Fruit fly (Drosophila melanogaster) whole organism, embryonic: ENCODE measurements around the gene CG14431.
A peak's percentile ranks its signal among the peaks of the same experiment; 100 is the strongest.

Experiments used
- B-H2 ChIP-seq: fragments of 200-800 bp; sonication (Bioruptor generic); optimal IDR thresholded peaks from 2 replicates; lab custom pipeline; 2018; ENCODE audit warnings: missing biosample characterization, mild to moderate bottlenecking, missing genetic modification characterization
- CG10959 ChIP-seq: fragments of 200-800 bp; sonication (Bioruptor generic); IDR thresholded peaks from 2 replicates; pipeline ENCODE4 v1.3.6; 2022; ENCODE audit warnings: missing biosample characterization, missing genetic modification characterization
- CG13894 ChIP-seq: fragments of 200-800 bp; sonication (Bioruptor generic); optimal IDR thresholded peaks from 3 replicates; lab custom pipeline; 2018; ENCODE audit warnings: missing biosample characterization, mild to moderate bottlenecking, missing genetic modification characterization, moderate library complexity
- CG14014 ChIP-seq: fragments of 200-800 bp; sonication (Bioruptor generic); IDR thresholded peaks from 2 replicates; pipeline ENCODE4 v1.3.6; 2022; ENCODE audit warnings: missing biosample characterization, missing genetic modification characterization
- CG1529 ChIP-seq: fragments of 200-800 bp; sonication (Bioruptor generic); optimal IDR thresholded peaks from 3 replicates; lab custom pipeline; 2018; ENCODE audit warnings: missing biosample characterization, missing genetic modification characterization
- CG15479 ChIP-seq: fragments of 200-800 bp; sonication (Bioruptor generic); optimal IDR thresholded peaks from 3 replicates; lab custom pipeline; 2019; ENCODE audit warnings: missing biosample characterization, mild to moderate bottlenecking, missing genetic modification characterization, moderate library complexity
- CG16815 ChIP-seq: fragments of 200-800 bp; sonication (Bioruptor generic); optimal IDR thresholded peaks from 3 replicates; lab custom pipeline; 2017; ENCODE audit warnings: missing biosample characterization, mild to moderate bottlenecking, missing genetic modification characterization
- CG17359 ChIP-seq: fragments of 200-800 bp; sonication (Bioruptor generic); optimal IDR thresholded peaks from 3 replicates; lab custom pipeline; 2018; ENCODE audit warnings: missing biosample characterization, mild to moderate bottlenecking, missing genetic modification characterization, moderate library complexity
- CG17385 ChIP-seq: fragments of 200-800 bp; sonication (Bioruptor generic); optimal IDR thresholded peaks from 3 replicates; lab custom pipeline; 2018; ENCODE audit warnings: missing biosample characterization, mild to moderate bottlenecking, missing genetic modification characterization
- CG30403 ChIP-seq: fragments of 200-800 bp; sonication (Bioruptor generic); optimal IDR thresholded peaks from 3 replicates; lab custom pipeline; 2016; ENCODE audit warnings: missing biosample characterization, missing genetic modification characterization
- CG31441 ChIP-seq: fragments of 200-800 bp; sonication (Bioruptor generic); IDR thresholded peaks from 2 replicates; pipeline ENCODE4 v1.3.6; 2022; ENCODE audit warnings: missing biosample characterization, missing genetic modification characterization
- CG3847 ChIP-seq: fragments of 200-800 bp; sonication (Bioruptor generic); IDR thresholded peaks from 2 replicates; pipeline ENCODE4 v1.3.6; 2022; ENCODE audit warnings: missing biosample characterization, missing genetic modification characterization
- CG6654 ChIP-seq: fragments of 200-800 bp; sonication (Bioruptor generic); optimal IDR thresholded peaks from 2 replicates; lab custom pipeline; 2017; ENCODE audit warnings: missing biosample characterization, mild to moderate bottlenecking, missing genetic modification characterization
- CG7357 ChIP-seq: fragments of 200-800 bp; sonication (Bioruptor generic); IDR thresholded peaks from 3 replicates; pipeline ENCODE4 v1.3.6; 2022; ENCODE audit warnings: missing biosample characterization, missing genetic modification characterization
- CG9797 ChIP-seq: fragments of 200-800 bp; sonication (Bioruptor generic); optimal IDR thresholded peaks from 3 replicates; lab custom pipeline; 2018; ENCODE audit warnings: missing biosample characterization, mild to moderate bottlenecking, missing genetic modification characterization
- D19A ChIP-seq: fragments of 200-800 bp; optimal IDR thresholded peaks from 3 replicates; lab custom pipeline; 2019; ENCODE audit warnings: missing biosample characterization, mild to moderate bottlenecking, missing genetic modification characterization, moderate library complexity
- Dfd ChIP-seq, 2 experiments: fragments of >200 bp; optimal IDR thresholded peaks; 2 replicates each; lab custom pipeline; 2017; ENCODE audit warnings: missing biosample characterization in 2 of 2, missing genetic modification characterization in 2 of 2
- Doc2 ChIP-seq: fragments of 200-800 bp; sonication (Bioruptor generic); IDR thresholded peaks from 2 replicates; pipeline ENCODE4 v1.3.6; 2022; ENCODE audit warnings: missing biosample characterization, missing genetic modification characterization
- Doc3 ChIP-seq: fragments of 200-800 bp; sonication (Bioruptor generic); IDR thresholded peaks from 3 replicates; pipeline ENCODE4 v1.3.6; 2022; ENCODE audit warnings: missing biosample characterization, missing genetic modification characterization; ENCODE audit not compliant: partially characterized antibody
- GATAe ChIP-seq: fragments of 200-800 bp; sonication (Bioruptor generic); conservative IDR thresholded peaks from 2 replicates; pipeline ENCODE4 v1.3.6; 2022; ENCODE audit warnings: missing biosample characterization, missing genetic modification characterization
- HLH54F ChIP-seq: fragments of 200-800 bp; sonication (Bioruptor generic); optimal IDR thresholded peaks from 3 replicates; lab custom pipeline; 2016; ENCODE audit warnings: missing biosample characterization, missing genetic modification characterization
- Jarid2 ChIP-seq: fragments of 200-800 bp; sonication (Bioruptor generic); optimal IDR thresholded peaks from 3 replicates; lab custom pipeline; 2017; ENCODE audit warnings: mild to moderate bottlenecking, missing biosample characterization, missing genetic modification reagents, missing genetic modification characterization
- MBD-R2 ChIP-seq: fragments of 200-800 bp; sonication (Bioruptor generic); IDR thresholded peaks from 2 replicates; pipeline ENCODE4 v1.3.6; 2022; ENCODE audit warnings: missing biosample characterization, missing genetic modification characterization
- MTF-1 ChIP-seq: fragments of 200-800 bp; sonication (Bioruptor generic); optimal IDR thresholded peaks from 2 replicates; lab custom pipeline; 2018; ENCODE audit warnings: missing biosample characterization, mild to moderate bottlenecking, missing genetic modification characterization, borderline replicate concordance
- Mad ChIP-seq: fragments of 200-800 bp; sonication (Bioruptor generic); optimal IDR thresholded peaks from 2 replicates; lab custom pipeline; 2016; ENCODE audit warnings: missing biosample characterization, missing genetic modification characterization
- Myb ChIP-seq: fragments of 200-800 bp; sonication (Bioruptor generic); optimal IDR thresholded peaks from 2 replicates; lab custom pipeline; 2016; ENCODE audit warnings: missing biosample characterization, missing genetic modification characterization
- Sry-δ ChIP-seq: fragments of 200-800 bp; sonication (Bioruptor generic); optimal IDR thresholded peaks from 2 replicates; lab custom pipeline; 2016; ENCODE audit warnings: missing biosample characterization, missing genetic modification characterization
- Trl ChIP-seq, 3 experiments: fragments of >200 bp in 2 of 3; fragments of 200-800 bp in 1 of 3; sonication (Bioruptor generic) in 1 of 3; optimal IDR thresholded peaks; 2 replicates in 1 of 3; 3 replicates in 2 of 3; lab custom pipeline; 2016 to 2017; ENCODE audit warnings: missing biosample characterization in 1 of 3, missing genetic modification characterization in 1 of 3
- ap ChIP-seq: fragments of 200-800 bp; sonication (Bioruptor generic); IDR thresholded peaks from 2 replicates; pipeline ENCODE4 v1.3.6; 2022; ENCODE audit warnings: missing biosample characterization, missing genetic modification characterization
- ash1 ChIP-seq: fragments of 200-800 bp; sonication (Bioruptor generic); optimal IDR thresholded peaks from 2 replicates; lab custom pipeline; 2018; ENCODE audit warnings: missing biosample characterization, mild to moderate bottlenecking, missing genetic modification characterization
- chif ChIP-seq, 2 experiments: fragments of 200-800 bp; sonication (Bioruptor generic); optimal IDR thresholded peaks; 3 replicates each; lab custom pipeline; 2016; ENCODE audit warnings: missing biosample characterization in 2 of 2, missing genetic modification characterization in 2 of 2
- ci ChIP-seq: fragments of 200-800 bp; sonication (Bioruptor generic); IDR thresholded peaks from 3 replicates; pipeline ENCODE4 v1.3.6; 2022; ENCODE audit warnings: missing biosample characterization, missing genetic modification characterization
- crol ChIP-seq: fragments of 200-800 bp; sonication (Bioruptor generic); IDR thresholded peaks from 2 replicates; pipeline ENCODE4 v1.3.6; 2022; ENCODE audit warnings: missing biosample characterization, missing genetic modification characterization
- crp ChIP-seq, 2 experiments: fragments of 200-800 bp; sonication (Bioruptor generic); optimal IDR thresholded peaks; 2 replicates in 1 of 2; 3 replicates in 1 of 2; lab custom pipeline; 2017; ENCODE audit warnings: missing biosample characterization in 2 of 2, missing genetic modification characterization in 2 of 2, mild to moderate bottlenecking in 1 of 2, moderate library complexity in 1 of 2
- dan ChIP-seq: fragments of 200-800 bp; sonication (Bioruptor generic); IDR thresholded peaks from 2 replicates; pipeline ENCODE4 v1.3.6; 2022; ENCODE audit warnings: missing biosample characterization, missing genetic modification characterization
- dpn ChIP-seq, 2 experiments: fragments of 200-800 bp; sonication (Bioruptor generic); optimal IDR thresholded peaks; 3 replicates each; lab custom pipeline; 2016; ENCODE audit warnings: missing biosample characterization in 2 of 2, missing genetic modification characterization in 2 of 2
- gro ChIP-seq: fragments of 200-800 bp; sonication (Bioruptor generic); optimal IDR thresholded peaks from 2 replicates; lab custom pipeline; 2016; ENCODE audit warnings: missing biosample characterization, missing genetic modification characterization
- jigr1 ChIP-seq: fragments of 200-800 bp; sonication (Bioruptor generic); IDR thresholded peaks from 3 replicates; pipeline ENCODE4 v1.3.6; 2022; ENCODE audit warnings: missing biosample characterization, missing genetic modification characterization
- jumu ChIP-seq: fragments of 200-800 bp; sonication (Bioruptor generic); optimal IDR thresholded peaks from 3 replicates; lab custom pipeline; 2016; ENCODE audit warnings: missing biosample characterization, missing genetic modification characterization
- mld ChIP-seq: fragments of 200-800 bp; sonication (Bioruptor generic); IDR thresholded peaks from 3 replicates; pipeline ENCODE4 v1.3.6; 2022; ENCODE audit warnings: missing biosample characterization, missing genetic modification characterization; ENCODE audit not compliant: partially characterized antibody
- nerfin-1 ChIP-seq: fragments of 200-800 bp; sonication (Bioruptor generic); optimal IDR thresholded peaks from 3 replicates; lab custom pipeline; 2019; ENCODE audit warnings: missing biosample characterization, mild to moderate bottlenecking, missing genetic modification characterization, moderate library complexity
- nom ChIP-seq: fragments of 200-800 bp; sonication (Bioruptor generic); optimal IDR thresholded peaks from 2 replicates; lab custom pipeline; 2017; ENCODE audit warnings: missing biosample characterization, missing genetic modification characterization, mild to moderate bottlenecking, moderate library complexity, missing genetic modification reagents
- org-1 ChIP-seq: fragments of 200-800 bp; sonication (Bioruptor generic); optimal IDR thresholded peaks from 2 replicates; lab custom pipeline; 2017; ENCODE audit warnings: missing biosample characterization, missing genetic modification characterization
- otp ChIP-seq: fragments of 200-800 bp; sonication (Bioruptor generic); IDR thresholded peaks from 3 replicates; pipeline ENCODE4, ENCODE4 v1.3.6; 2022; ENCODE audit warnings: missing biosample characterization, missing genetic modification characterization
- sim ChIP-seq: fragments of 200-800 bp; sonication (Bioruptor generic); IDR thresholded peaks from 2 replicates; pipeline ENCODE4 v1.3.6; 2022; ENCODE audit warnings: missing biosample characterization, missing genetic modification characterization
- sob ChIP-seq: fragments of 200-800 bp; sonication (Bioruptor generic); IDR thresholded peaks from 2 replicates; pipeline ENCODE4 v1.3.6; 2022; ENCODE audit warnings: missing biosample characterization, missing genetic modification characterization
- ttk ChIP-seq: fragments of 200-800 bp; sonication (Bioruptor generic); IDR thresholded peaks from 2 replicates; pipeline ENCODE4 v2.1.2; 2022; ENCODE audit warnings: missing biosample characterization, missing genetic modification characterization
- unc-4 ChIP-seq: fragments of 200-800 bp; sonication (Bioruptor generic); IDR thresholded peaks from 2 replicates; pipeline ENCODE4 v1.3.6; 2022; ENCODE audit warnings: missing biosample characterization, missing genetic modification characterization; ENCODE audit not compliant: partially characterized antibody
- usp ChIP-seq: fragments of >200 bp; optimal IDR thresholded peaks from 2 replicates; lab custom pipeline; 2017; ENCODE audit warnings: missing biosample characterization, missing genetic modification characterization
- vvl ChIP-seq: fragments of 200-800 bp; sonication (Bioruptor generic); IDR thresholded peaks from 2 replicates; pipeline ENCODE4 v1.3.6; 2022; ENCODE audit warnings: missing biosample characterization, missing genetic modification characterization
- wdn ChIP-seq: fragments of 200-800 bp; sonication (Bioruptor generic); IDR thresholded peaks from 2 replicates; pipeline ENCODE4 v1.3.6; 2022; ENCODE audit warnings: missing biosample characterization, missing genetic modification characterization

CG14431 gene

DNA sequence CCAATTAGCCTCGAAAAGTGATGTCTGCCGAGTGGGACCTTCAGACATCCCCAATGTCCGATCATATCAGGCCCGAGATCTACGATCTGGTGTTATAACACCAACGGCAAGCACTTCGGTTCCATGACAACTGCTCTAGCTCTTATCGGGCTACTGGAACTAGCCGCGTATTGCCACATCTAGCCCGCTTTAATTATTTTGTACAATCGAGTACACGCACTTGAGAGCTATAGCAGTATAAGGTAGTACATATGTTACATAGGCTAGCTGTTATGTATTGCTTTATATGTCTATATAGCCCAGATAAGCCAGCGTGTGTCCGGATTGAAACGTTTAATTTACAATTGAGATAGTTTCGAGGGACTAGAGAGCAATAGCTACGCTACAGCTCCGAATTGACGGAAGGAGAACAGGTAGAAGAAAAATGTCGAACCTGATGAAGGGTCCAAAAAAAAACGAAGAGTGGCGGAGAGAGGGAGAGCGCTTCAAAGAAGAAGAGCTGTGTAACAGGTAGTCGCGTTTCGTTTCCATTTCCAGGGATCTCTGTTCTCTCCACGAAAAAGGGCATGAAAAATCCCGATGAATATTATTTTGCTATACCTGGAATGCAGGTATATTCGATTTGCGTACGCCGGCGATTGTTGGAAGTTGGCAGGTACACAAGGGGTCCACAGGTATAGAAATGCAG, 89.0 kb downstream of the CG14431 start (continued):
- no peak for TF ChIP-seq Doc3 (GFP tag; lab: Robert Waterston, UW)
- no peak for TF ChIP-seq MBD-R2
- TF ChIP-seq crp (GFP tag; optimal IDR thresholded peaks at IDR 0.05; lab: Kevin White, UChicago) = no peak
- no peak for TF ChIP-seq GATAe
- peak; percentile 83 for TF ChIP-seq CG17385 (GFP tag; lab: Kevin White, UChicago)
- peak; percentile 81 for TF ChIP-seq CG13894 (tag; lab: Kevin White, UChicago)
- TF ChIP-seq CG1529 (GFP tag; lab: Kevin White, UChicago) = no peak
- no peak for TF ChIP-seq sim (GFP tag; lab: Robert Waterston, UW)
- no peak for TF ChIP-seq HLH54F (GFP tag; lab: Kevin White, UChicago)
- no peak for TF ChIP-seq Doc2
- TF ChIP-seq nerfin-1 = no peak
- no peak for TF ChIP-seq Myb (GFP tag; lab: Kevin White, UChicago)
- TF ChIP-seq usp = no peak
- peak; percentile 8 for TF ChIP-seq D19A (tag; lab: Kevin White, UChicago)
- no peak for TF ChIP-seq Jarid2
- no peak for TF ChIP-seq ttk (GFP tag; lab: Robert Waterston, UW)
- TF ChIP-seq ash1 = peak; percentile 51
- no peak for TF ChIP-seq Sry-δ
- no peak for TF ChIP-seq unc-4 (GFP tag; lab: Robert Waterston, UW)
- TF ChIP-seq CG31441 = no peak
- no peak for TF ChIP-seq CG3847
- no peak for TF ChIP-seq CG6654 (GFP tag; lab: Kevin White, UChicago)
- no peak for TF ChIP-seq sob (GFP tag; lab: Robert Waterston, UW)
- no peak for TF ChIP-seq CG30403 (GFP tag; lab: Kevin White, UChicago)
- TF ChIP-seq CG9797 = no peak
- no peak for TF ChIP-seq MTF-1 (GFP tag; lab: Kevin White, UChicago)
- no peak for TF ChIP-seq jigr1 (GFP tag; lab: Robert Waterston, UW)
- TF ChIP-seq CG17359 (tag; lab: Kevin White, UChicago) = no peak
- no peak for TF ChIP-seq ap (GFP tag; lab: Robert Waterston, UW)
- peak; percentile 10 for TF ChIP-seq B-H2 (GFP tag; lab: Kevin White, UChicago)
- TF ChIP-seq Mad (GFP tag; lab: Kevin White, UChicago) = no peak
- TF ChIP-seq nom (GFP tag; lab: Kevin White, UChicago) = no peak
- no peak for TF ChIP-seq mld (GFP tag; lab: Robert Waterston, UW)
- peak; percentile 53 to 59 for TF ChIP-seq Trl (optimal IDR thresholded peaks at IDR 0.05; lab: Kevin White, UChicago)
- TF ChIP-seq Trl (GFP tag; optimal IDR thresholded peaks at IDR 0.05; lab: Kevin White, UChicago) = no peak
- TF ChIP-seq CG10959 (GFP tag; lab: Robert Waterston, UW) = no peak
- TF ChIP-seq gro = peak; percentile 0
- no peak for TF ChIP-seq crol (GFP tag; lab: Robert Waterston, UW)
- no peak for TF ChIP-seq Dfd (GFP tag; optimal IDR thresholded peaks at IDR 0.05; lab: Kevin White, UChicago)
- no peak for TF ChIP-seq vvl (GFP tag; lab: Robert Waterston, UW)
- TF ChIP-seq otp (GFP tag; lab: Robert Waterston, UW) = no peak
- TF ChIP-seq dan (GFP tag; lab: Robert Waterston, UW) = no peak
- no peak for TF ChIP-seq chif (GFP tag; optimal IDR thresholded peaks at IDR 0.05; lab: Kevin White, UChicago)
- no peak for TF ChIP-seq CG16815 (GFP tag; lab: Kevin White, UChicago)
- peak; percentile 72 for TF ChIP-seq CG15479 (GFP tag; lab: Kevin White, UChicago)
- TF ChIP-seq org-1 (GFP tag; lab: Kevin White, UChicago) = no peak
- TF ChIP-seq wdn (GFP tag; lab: Robert Waterston, UW) = no peak
- no peak for TF ChIP-seq dpn (GFP tag; optimal IDR thresholded peaks at IDR 0.05; lab: Kevin White, UChicago)
- TF ChIP-seq CG7357 (GFP tag; lab: Robert Waterston, UW) = no peak
- no peak for TF ChIP-seq jumu (GFP tag; lab: Kevin White, UChicago)
- TF ChIP-seq CG14014 (GFP tag; lab: Robert Waterston, UW) = no peak
- TF ChIP-seq ci (GFP tag; lab: Robert Waterston, UW) = no peak
